Worm (Caenorhabditis elegans) whole organism, L2 larva: Measurements from ENCODE around the gene B0478.3.

ENCODE experiments used
- C34F6.9 ChIP-seq: fragments of 150-350 bp; optimal IDR thresholded peaks from 2 replicates; lab custom pipeline; 2014; ENCODE audit warnings: missing biosample characterization, missing genetic modification characterization
- F13H6.1 ChIP-seq: sonication (generic microtip); optimal IDR thresholded peaks from 2 replicates; lab custom pipeline; 2016; ENCODE audit warnings: missing genetic modification characterization, missing compliant biosample characterization
- R02D3.7 ChIP-seq: fragments of 150-350 bp; optimal IDR thresholded peaks from 2 replicates; lab custom pipeline; 2014; ENCODE audit warnings: missing biosample characterization, missing genetic modification characterization
- Y55F3AM.14 ChIP-seq: fragments of 200-800 bp; sonication (Bioruptor generic); optimal IDR thresholded peaks from 2 replicates; lab custom pipeline; 2018; ENCODE audit warnings: mild to moderate bottlenecking, missing genetic modification characterization, missing compliant biosample characterization
- alr-1 ChIP-seq: fragments of 150-350 bp; optimal IDR thresholded peaks from 2 replicates; lab custom pipeline; 2014; ENCODE audit warnings: missing biosample characterization, missing genetic modification characterization
- blmp-1 ChIP-seq: sonication (generic microtip); optimal IDR thresholded peaks from 2 replicates; lab custom pipeline; 2017; ENCODE audit warnings: missing genetic modification characterization, mild to moderate bottlenecking, missing compliant biosample characterization, antibody characterized with exemption, moderate library complexity; ENCODE audit not compliant: insufficient read depth
- ceh-16 ChIP-seq: fragments of 150-350 bp; optimal IDR thresholded peaks from 2 replicates; lab custom pipeline; 2014; ENCODE audit warnings: missing biosample characterization, missing genetic modification characterization
- ceh-82 ChIP-seq: fragments of 150-350 bp; optimal IDR thresholded peaks from 2 replicates; lab custom pipeline; 2014; ENCODE audit warnings: missing biosample characterization, missing genetic modification characterization
- crh-2 ChIP-seq: sonication (generic microtip); optimal IDR thresholded peaks from 2 replicates; lab custom pipeline; 2017; ENCODE audit warnings: missing biosample characterization, missing genetic modification characterization
- dmd-4 ChIP-seq: sonication (generic microtip); optimal IDR thresholded peaks from 2 replicates; lab custom pipeline; 2017; ENCODE audit warnings: missing biosample characterization, missing genetic modification characterization
- elt-1 ChIP-seq: fragments of 150-350 bp; optimal IDR thresholded peaks from 2 replicates; lab custom pipeline; 2014; ENCODE audit warnings: missing biosample characterization, missing genetic modification characterization
- fos-1 ChIP-seq: fragments of 150-350 bp; optimal IDR thresholded peaks from 2 replicates; lab custom pipeline; 2014; ENCODE audit warnings: missing biosample characterization, missing genetic modification characterization
- gmeb-1 ChIP-seq: fragments of 150-350 bp; optimal IDR thresholded peaks from 2 replicates; lab custom pipeline; 2014; ENCODE audit warnings: missing biosample characterization, missing genetic modification characterization
- lin-39 ChIP-seq: fragments of 150-350 bp; optimal IDR thresholded peaks from 2 replicates; lab custom pipeline; 2014; ENCODE audit warnings: missing biosample characterization, missing genetic modification reagents, missing genetic modification characterization
- mab-5 ChIP-seq: fragments of 150-350 bp; optimal IDR thresholded peaks from 2 replicates; lab custom pipeline; 2014; ENCODE audit warnings: missing biosample characterization, missing genetic modification characterization
- mdl-1 ChIP-seq, 2 experiments: fragments of 150-350 bp in 1 of 2; sonication (generic microtip) in 1 of 2; optimal IDR thresholded peaks; 2 replicates each; lab custom pipeline; 2017; ENCODE audit warnings: missing biosample characterization in 2 of 2, missing genetic modification characterization in 2 of 2
- nhr-10 ChIP-seq: sonication (generic microtip); optimal IDR thresholded peaks from 2 replicates; lab custom pipeline; 2017; ENCODE audit warnings: missing biosample characterization, missing genetic modification characterization
- nhr-12 ChIP-seq: fragments of 150-350 bp; optimal IDR thresholded peaks from 2 replicates; lab custom pipeline; 2014; ENCODE audit warnings: missing biosample characterization, missing genetic modification characterization
- nhr-129 ChIP-seq: fragments of 150-350 bp; optimal IDR thresholded peaks from 2 replicates; lab custom pipeline; 2014; ENCODE audit warnings: missing biosample characterization, missing genetic modification characterization
- nhr-23 ChIP-seq: fragments of 150-350 bp; optimal IDR thresholded peaks from 2 replicates; lab custom pipeline; 2014; ENCODE audit warnings: missing biosample characterization, missing genetic modification reagents, missing genetic modification characterization
- nhr-25 ChIP-seq: fragments of 150-350 bp; sonication (generic microtip); optimal IDR thresholded peaks from 3 replicates; lab custom pipeline; 2014; ENCODE audit warnings: missing biosample characterization, missing genetic modification characterization
- peb-1 ChIP-seq: fragments of 150-350 bp; optimal IDR thresholded peaks from 2 replicates; lab custom pipeline; 2014; ENCODE audit warnings: missing biosample characterization, missing genetic modification characterization
- sem-4 ChIP-seq: fragments of 150-350 bp; optimal IDR thresholded peaks from 2 replicates; lab custom pipeline; 2014; ENCODE audit warnings: missing biosample characterization, missing genetic modification reagents, missing genetic modification characterization
- skn-1 ChIP-seq: sonication (generic microtip); optimal IDR thresholded peaks from 2 replicates; lab custom pipeline; 2017; ENCODE audit warnings: missing biosample characterization, missing genetic modification characterization
- sma-3 ChIP-seq: sonication (generic microtip); optimal IDR thresholded peaks from 2 replicates; lab custom pipeline; 2016; ENCODE audit warnings: missing genetic modification reagents, missing genetic modification characterization, missing compliant biosample characterization
- sma-9 ChIP-seq, 2 experiments: fragments of 150-350 bp in 1 of 2; sonication (generic microtip) in 1 of 2; optimal IDR thresholded peaks; 2 replicates each; lab custom pipeline; 2014 to 2016; ENCODE audit warnings: missing genetic modification characterization in 2 of 2, mild to moderate bottlenecking in 1 of 2, missing biosample characterization in 1 of 2, missing compliant biosample characterization in 1 of 2, missing genetic modification reagents in 1 of 2, moderate library complexity in 1 of 2
- snpc-4 ChIP-seq: fragments of 150-350 bp; optimal IDR thresholded peaks from 2 replicates; lab custom pipeline; 2014; ENCODE audit warnings: missing biosample characterization, missing genetic modification characterization
- unc-39 ChIP-seq: fragments of 150-350 bp; optimal IDR thresholded peaks from 2 replicates; lab custom pipeline; 2014; ENCODE audit warnings: missing biosample characterization, missing genetic modification characterization
- unc-55 ChIP-seq: fragments of 150-350 bp; sonication (generic microtip); optimal IDR thresholded peaks from 3 replicates; lab custom pipeline; 2014; ENCODE audit warnings: missing biosample characterization, missing genetic modification reagents, missing genetic modification characterization
- zag-1 ChIP-seq: fragments of 150-350 bp; optimal IDR thresholded peaks from 2 replicates; lab custom pipeline; 2014; ENCODE audit warnings: missing biosample characterization, missing genetic modification characterization
- ztf-4 ChIP-seq: fragments of 150-350 bp; optimal IDR thresholded peaks from 2 replicates; lab custom pipeline; 2014; ENCODE audit warnings: missing biosample characterization, missing genetic modification characterization

The B0478.3 gene

ce11 chrIV:6964508-6964907 is at the start of gene B0478.3:
B0478.3 (minus strand) TSS chrIV:6964608.
- no peak for TF ChIP-seq fos-1 (tag; lab: Kevin White, UChicago)
- TF ChIP-seq sma-3, result no peak
- no peak for TF ChIP-seq ceh-82 (tag; lab: Kevin White, UChicago)
- no peak for TF ChIP-seq nhr-10 (tag; lab: Kevin White, UChicago)
- TF ChIP-seq gmeb-1 (tag; lab: Kevin White, UChicago), result no peak
- TF ChIP-seq sma-9 (GFP tag; optimal IDR thresholded peaks at IDR 0.05; lab: Kevin White, UChicago), result no peak
- TF ChIP-seq sma-9 (tag; optimal IDR thresholded peaks at IDR 0.05; lab: Kevin White, UChicago), result no peak
- TF ChIP-seq blmp-1 (tag; lab: Kevin White, UChicago), result no peak
- TF ChIP-seq mab-5 (tag; lab: Kevin White, UChicago), result no peak
- no peak for TF ChIP-seq Y55F3AM.14 (GFP tag; lab: Kevin White, UChicago)
- no peak for TF ChIP-seq mdl-1 (tag; optimal IDR thresholded peaks at IDR 0.05; lab: Kevin White, UChicago)
- no peak for TF ChIP-seq sem-4 (tag; lab: Kevin White, UChicago)
- TF ChIP-seq nhr-12 (tag; lab: Kevin White, UChicago), result no peak
- no peak for TF ChIP-seq nhr-23 (tag; lab: Kevin White, UChicago)

- TF ChIP-seq ceh-16 (tag; lab: Kevin White, UChicago) (no peak), unc-55 (peak; percentile 42), R02D3.7 (tag; lab: Kevin White, UChicago) (no peak), fos-1 (tag; lab: Kevin White, UChicago) (peak; percentile 34), C34F6.9 (tag; lab: Kevin White, UChicago) (peak; percentile 42)
Measured at ce11 chrIV:7012731-7013445, 48.5 kb upstream of the B0478.3 start.

ce11 chrIV:7012214-7012613 is 47.8 kb upstream of the B0478.3 start:
- TF ChIP-seq nhr-23 (tag; lab: Kevin White, UChicago), result no peak
- TF ChIP-seq R02D3.7 (tag; lab: Kevin White, UChicago), result no peak
- TF ChIP-seq sma-3, result no peak

- TF ChIP-seq mab-5 (tag; lab: Kevin White, UChicago) (no peak), sma-9 (GFP tag; optimal IDR thresholded peaks at IDR 0.05; lab: Kevin White, UChicago) (no peak), sma-9 (tag; optimal IDR thresholded peaks at IDR 0.05; lab: Kevin White, UChicago) (no peak), ztf-4 (tag; lab: Kevin White, UChicago) (no peak), unc-55 (no peak), gmeb-1 (tag; lab: Kevin White, UChicago) (no peak), sma-3 (no peak), crh-2 (tag; lab: Kevin White, UChicago) (no peak), nhr-129 (tag; lab: Kevin White, UChicago) (no peak), zag-1 (no peak), alr-1 (tag; lab: Kevin White, UChicago) (no peak), nhr-23 (tag; lab: Kevin White, UChicago) (no peak), peb-1 (tag; lab: Kevin White, UChicago) (no peak), skn-1 (tag; lab: Kevin White, UChicago) (no peak), F13H6.1 (tag; lab: Kevin White, UChicago) (no peak), snpc-4 (tag; lab: Kevin White, UChicago) (no peak), elt-1 (no peak), nhr-10 (tag; lab: Kevin White, UChicago) (no peak), dmd-4 (tag; lab: Kevin White, UChicago) (no peak)
Measured at ce11 chrIV:7011728-7012127, 47.3 kb upstream of the B0478.3 start, which contains the start of gene trxr-1. trxr-1 (plus strand) TSS chrIV:7011954.

- TF ChIP-seq elt-1, result no peak
- TF ChIP-seq mab-5 (tag; lab: Kevin White, UChicago), result no peak
- no peak for TF ChIP-seq lin-39 (tag; lab: Kevin White, UChicago)
- no peak for TF ChIP-seq Y55F3AM.14 (GFP tag; lab: Kevin White, UChicago)
- no peak for TF ChIP-seq nhr-25
- no peak for TF ChIP-seq skn-1 (tag; lab: Kevin White, UChicago)
- TF ChIP-seq unc-39, result no peak
- no peak for TF ChIP-seq ceh-16 (tag; lab: Kevin White, UChicago)
- TF ChIP-seq peb-1 (tag; lab: Kevin White, UChicago), result no peak
- TF ChIP-seq fos-1 (tag; lab: Kevin White, UChicago), result no peak
- no peak for TF ChIP-seq unc-55
Measured at ce11 chrIV:7010835-7011234, 46.4 kb upstream of the B0478.3 start, which contains the start of gene C25A8.1. C25A8.1 (plus strand) TSS chrIV:7011135.
